Fruit fly (Drosophila melanogaster) whole organism, prepupa: ENCODE results near the gene CG13407.

Experiments used
- CG10669 ChIP-seq: fragments of 200-800 bp; sonication (Bioruptor generic); optimal IDR thresholded peaks from 3 replicates; lab custom pipeline; 2018; ENCODE audit warnings: missing biosample characterization, mild to moderate bottlenecking, missing genetic modification characterization, moderate library complexity
- CG1621 ChIP-seq: fragments of 200-800 bp; sonication (Bioruptor generic); optimal IDR thresholded peaks from 3 replicates; lab custom pipeline; 2018; ENCODE audit warnings: missing biosample characterization, mild to moderate bottlenecking, missing genetic modification characterization
- CG3032 ChIP-seq: fragments of 200-800 bp; optimal IDR thresholded peaks from 2 replicates; lab custom pipeline; 2019; ENCODE audit warnings: missing biosample characterization, mild to moderate bottlenecking, missing genetic modification characterization, moderate library complexity
- CG31627 ChIP-seq: fragments of 200-800 bp; sonication (Bioruptor generic); optimal IDR thresholded peaks from 3 replicates; lab custom pipeline; 2016; ENCODE audit warnings: missing biosample characterization, missing genetic modification characterization
- CG32006 ChIP-seq: fragments of 200-800 bp; sonication (Bioruptor generic); optimal IDR thresholded peaks from 3 replicates; lab custom pipeline; 2017; ENCODE audit warnings: missing biosample characterization, mild to moderate bottlenecking, missing genetic modification characterization
- CG3919 ChIP-seq: fragments of 200-800 bp; sonication (Bioruptor generic); optimal IDR thresholded peaks from 3 replicates; lab custom pipeline; 2016; ENCODE audit warnings: missing biosample characterization, missing genetic modification characterization
- CG4318 ChIP-seq: fragments of 200-800 bp; sonication (Bioruptor generic); optimal IDR thresholded peaks from 3 replicates; lab custom pipeline; 2017; ENCODE audit warnings: missing biosample characterization, mild to moderate bottlenecking, missing genetic modification characterization
- CG6163 ChIP-seq: fragments of 200-800 bp; sonication (Bioruptor generic); IDR thresholded peaks from 3 replicates; pipeline ENCODE4 v1.3.6; 2022; ENCODE audit warnings: missing biosample characterization, missing genetic modification characterization
- CG6276 ChIP-seq: fragments of 200-800 bp; sonication (Bioruptor generic); optimal IDR thresholded peaks from 2 replicates; lab custom pipeline; 2017; ENCODE audit warnings: missing biosample characterization, mild to moderate bottlenecking, missing genetic modification characterization
- CG6792 ChIP-seq: fragments of 200-800 bp; sonication (Bioruptor generic); optimal IDR thresholded peaks from 3 replicates; lab custom pipeline; 2016; ENCODE audit warnings: missing biosample characterization, missing genetic modification characterization
- CG6808 ChIP-seq: fragments of 200-800 bp; sonication (Bioruptor generic); optimal IDR thresholded peaks from 3 replicates; lab custom pipeline; 2017; ENCODE audit warnings: missing biosample characterization, missing genetic modification characterization, mild to moderate bottlenecking, moderate library complexity, missing genetic modification reagents
- CG7368 ChIP-seq: fragments of 200-800 bp; sonication (Bioruptor generic); optimal IDR thresholded peaks from 3 replicates; lab custom pipeline; 2016; ENCODE audit warnings: missing biosample characterization, missing genetic modification characterization
- CG8319 ChIP-seq: fragments of 200-800 bp; sonication (Bioruptor generic); optimal IDR thresholded peaks from 3 replicates; lab custom pipeline; 2016; ENCODE audit warnings: missing biosample characterization, missing genetic modification characterization
- CG8632 ChIP-seq: fragments of 200-800 bp; sonication (Bioruptor generic); optimal IDR thresholded peaks from 3 replicates; lab custom pipeline; 2016; ENCODE audit warnings: missing biosample characterization, missing genetic modification characterization
- CG9139 ChIP-seq: fragments of 200-800 bp; sonication (Bioruptor generic); optimal IDR thresholded peaks from 3 replicates; lab custom pipeline; 2017; ENCODE audit warnings: missing biosample characterization, mild to moderate bottlenecking, missing genetic modification characterization
- Eip75B ChIP-seq: fragments of 200-800 bp; sonication (Bioruptor generic); optimal IDR thresholded peaks from 3 replicates; lab custom pipeline; 2016; ENCODE audit warnings: missing biosample characterization, missing genetic modification characterization
- Eip78C ChIP-seq: fragments of 200-800 bp; sonication (Bioruptor generic); peaks from one replicate; lab custom pipeline; 2016; ENCODE audit warnings: missing biosample characterization, missing genetic modification characterization
- Ets21C ChIP-seq: fragments of 200-800 bp; sonication (Bioruptor generic); optimal IDR thresholded peaks from 3 replicates; lab custom pipeline; 2016; ENCODE audit warnings: missing biosample characterization, missing genetic modification characterization
- Gug ChIP-seq: fragments of 200-800 bp; sonication (Bioruptor generic); IDR thresholded peaks from 2 replicates; pipeline ENCODE4 v1.3.6; 2022; ENCODE audit warnings: missing biosample characterization, missing genetic modification characterization
- Hr38 ChIP-seq: sonication (Bioruptor generic); optimal IDR thresholded peaks from 2 replicates; lab custom pipeline; 2016; ENCODE audit warnings: missing biosample characterization, missing genetic modification characterization
- Hr4 ChIP-seq: fragments of 200-800 bp; sonication (Bioruptor generic); optimal IDR thresholded peaks from 3 replicates; lab custom pipeline; 2016; ENCODE audit warnings: missing biosample characterization, missing genetic modification characterization
- Met ChIP-seq: fragments of 200-800 bp; sonication (Bioruptor generic); optimal IDR thresholded peaks from 3 replicates; lab custom pipeline; 2016; ENCODE audit warnings: missing biosample characterization, missing genetic modification characterization
- OdsH ChIP-seq: fragments of 200-800 bp; sonication (Bioruptor generic); optimal IDR thresholded peaks from 3 replicates; lab custom pipeline; 2016; ENCODE audit warnings: missing biosample characterization, missing genetic modification characterization
- Sox14 ChIP-seq: fragments of 200-800 bp; sonication (Bioruptor generic); optimal IDR thresholded peaks from 3 replicates; lab custom pipeline; 2016; ENCODE audit warnings: missing biosample characterization, missing genetic modification characterization
- achi ChIP-seq: fragments of 200-800 bp; sonication (Bioruptor generic); optimal IDR thresholded peaks from 3 replicates; lab custom pipeline; 2016; ENCODE audit warnings: missing biosample characterization, missing genetic modification characterization
- cyc ChIP-seq: fragments of 200-800 bp; sonication (Bioruptor generic); optimal IDR thresholded peaks from 3 replicates; lab custom pipeline; 2016; ENCODE audit warnings: missing biosample characterization, missing genetic modification characterization
- fd59A ChIP-seq: fragments of 200-800 bp; sonication (Bioruptor generic); optimal IDR thresholded peaks from 2 replicates; lab custom pipeline; 2017; ENCODE audit warnings: missing biosample characterization, mild to moderate bottlenecking, missing genetic modification characterization, missing genetic modification reagents
- fkh ChIP-seq: fragments of 200-800 bp; sonication (Bioruptor generic); optimal IDR thresholded peaks from 3 replicates; lab custom pipeline; 2017; ENCODE audit warnings: missing biosample characterization, mild to moderate bottlenecking, missing genetic modification characterization, moderate library complexity
- net ChIP-seq: fragments of 200-800 bp; sonication (Bioruptor generic); optimal IDR thresholded peaks from 3 replicates; lab custom pipeline; 2016; ENCODE audit warnings: missing biosample characterization, missing genetic modification characterization
- pdm3 ChIP-seq: fragments of 200-800 bp; sonication (Bioruptor generic); optimal IDR thresholded peaks from 3 replicates; lab custom pipeline; 2016; ENCODE audit warnings: missing biosample characterization, missing genetic modification characterization
- salr ChIP-seq, 2 experiments: fragments of 200-800 bp; sonication (Bioruptor generic); optimal IDR thresholded peaks; 3 replicates each; lab custom pipeline; 2016 to 2018; ENCODE audit warnings: missing biosample characterization in 2 of 2, missing genetic modification characterization in 2 of 2, mild to moderate bottlenecking in 1 of 2
- spab ChIP-seq: fragments of 200-800 bp; sonication (Bioruptor generic); optimal IDR thresholded peaks from 2 replicates; lab custom pipeline; 2017; ENCODE audit warnings: missing biosample characterization, mild to moderate bottlenecking, missing genetic modification characterization, missing genetic modification reagents
- topi ChIP-seq: fragments of 200-800 bp; sonication (Bioruptor generic); optimal IDR thresholded peaks from 3 replicates; lab custom pipeline; 2016; ENCODE audit warnings: missing biosample characterization, missing genetic modification characterization
- vri ChIP-seq: fragments of 200-800 bp; sonication (Bioruptor generic); optimal IDR thresholded peaks from 3 replicates; lab custom pipeline; 2016; ENCODE audit warnings: missing biosample characterization, mild to moderate bottlenecking, missing genetic modification characterization

Gene CG13407

DNA sequence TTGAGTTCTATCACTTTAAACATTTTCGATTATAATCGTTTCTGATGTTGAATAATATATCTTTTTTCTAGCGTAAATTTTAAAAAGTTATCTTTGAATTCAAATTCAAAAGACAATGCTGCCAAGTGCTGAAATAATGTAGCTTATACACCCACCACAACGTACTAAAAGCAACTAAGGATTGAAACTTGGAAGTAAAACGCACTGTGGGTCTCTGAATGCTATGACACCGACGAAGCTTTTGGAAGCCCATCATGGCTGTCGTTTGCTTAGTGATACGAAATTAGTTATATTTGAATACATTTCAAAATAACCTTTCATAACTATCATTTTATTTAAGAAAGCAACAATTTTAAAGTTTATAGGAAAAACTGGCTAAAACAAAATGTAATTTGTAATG, 9.3 kb upstream of the CG13407 start:
- TF ChIP-seq CG7368 (GFP tag; lab: Kevin White, UChicago), result no peak
- TF ChIP-seq CG6808, result peak; percentile 99

dm6 chr3R:22096893-22097292, 6.3 kb upstream of the CG13407 start:
- TF ChIP-seq Met (GFP tag; lab: Kevin White, UChicago) (no peak), fd59A (GFP tag; lab: Kevin White, UChicago) (no peak), CG3919 (GFP tag; lab: Kevin White, UChicago) (no peak), pdm3 (no peak), Gug (GFP tag; lab: Robert Waterston, UW) (no peak), Eip78C (no peak), CG1621 (tag; lab: Kevin White, UChicago) (no peak), Sox14 (no peak), CG4318 (no peak), CG8319 (GFP tag; lab: Kevin White, UChicago) (no peak), Eip75B (GFP tag; lab: Kevin White, UChicago) (no peak), topi (GFP tag; lab: Kevin White, UChicago) (no peak), CG10669 (GFP tag; lab: Kevin White, UChicago) (no peak), CG6276 (no peak), CG31627 (no peak), Hr38 (GFP tag; lab: Kevin White, UChicago) (no peak), CG8632 (GFP tag; lab: Kevin White, UChicago) (no peak), achi (GFP tag; lab: Kevin White, UChicago) (no peak), CG7368 (GFP tag; lab: Kevin White, UChicago) (no peak), cyc (no peak)

- no peak for TF ChIP-seq fkh (GFP tag; lab: Kevin White, UChicago)
- peak; percentile 5 for TF ChIP-seq CG32006 (GFP tag; lab: Kevin White, UChicago)
- TF ChIP-seq, all 60 proteins: peak for 1
Observed at dm6 chr3R:22108316-22108715, 5.1 kb downstream of the CG13407 start.

dm6 chr3R:22113127-22113526, 9.9 kb downstream of the CG13407 start, which contains the start of gene Ir94a:
Gene Ir94a, plus strand, starts transcription at chr3R:22113427.
- TF ChIP-seq Eip75B (GFP tag; lab: Kevin White, UChicago) (no peak), pdm3 (no peak), CG6163 (no peak), salr (GFP tag; optimal IDR thresholded peaks at IDR 0.05; lab: Kevin White, UChicago) (no peak), Hr4 (no peak), net (no peak), spab (GFP tag; lab: Kevin White, UChicago) (no peak), Met (GFP tag; lab: Kevin White, UChicago) (no peak), fd59A (GFP tag; lab: Kevin White, UChicago) (no peak)

DNA sequence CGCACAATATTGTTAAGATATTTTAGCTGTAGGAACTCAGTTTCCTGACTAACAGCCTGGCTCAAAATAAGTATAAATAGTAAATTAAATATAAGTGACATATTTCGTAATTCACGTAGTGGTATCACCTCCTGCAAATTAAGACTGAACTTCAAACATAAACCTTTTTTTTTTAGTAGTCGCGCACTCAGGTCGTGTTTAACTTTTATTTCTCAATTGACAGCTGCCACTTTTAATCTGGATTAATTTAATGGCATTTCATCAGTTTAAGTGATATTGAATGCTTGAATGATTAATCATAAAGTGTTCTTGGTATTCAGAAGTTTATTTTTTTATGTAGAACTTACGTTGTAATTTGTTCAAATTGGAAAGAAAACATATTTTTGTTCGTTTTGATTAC, 13.9 kb downstream of the CG13407 start, which contains the start of gene Ir94b:
TSS of gene Ir94b (minus strand) at position 101 of the 400 bp plus-strand sequence.
- TF ChIP-seq CG3032 (tag; lab: Kevin White, UChicago) (no peak), vri (GFP tag; lab: Kevin White, UChicago) (no peak), CG7368 (GFP tag; lab: Kevin White, UChicago) (no peak), CG9139 (GFP tag; lab: Kevin White, UChicago) (no peak), Ets21C (GFP tag; lab: Kevin White, UChicago) (no peak), OdsH (GFP tag; lab: Kevin White, UChicago) (no peak), CG31627 (no peak), CG6792 (no peak), fd59A (GFP tag; lab: Kevin White, UChicago) (no peak)
